Fruit fly (Drosophila melanogaster) whole organism, embryonic: ENCODE results near the gene Syt14.

Experiments used
- CG10209 ChIP-seq: fragments of 200-800 bp; sonication (Bioruptor generic); optimal IDR thresholded peaks from 3 replicates; lab custom pipeline; 2017; ENCODE audit warnings: missing biosample characterization, mild to moderate bottlenecking, missing genetic modification characterization, missing genetic modification reagents
- CG11085 ChIP-seq: fragments of 200-800 bp; sonication (Bioruptor generic); IDR thresholded peaks from 2 replicates; pipeline ENCODE4 v1.3.6; 2022; ENCODE audit warnings: missing biosample characterization, missing genetic modification characterization
- CG13296 ChIP-seq: fragments of 200-800 bp; sonication (Bioruptor generic); optimal IDR thresholded peaks from 3 replicates; lab custom pipeline; 2018; ENCODE audit warnings: missing biosample characterization, mild to moderate bottlenecking, missing genetic modification characterization
- CG13424 ChIP-seq: fragments of 200-800 bp; sonication (Bioruptor generic); optimal IDR thresholded peaks from 2 replicates; lab custom pipeline; 2019; ENCODE audit warnings: missing biosample characterization, mild to moderate bottlenecking, missing genetic modification characterization, moderate library complexity
- CG13775 ChIP-seq: fragments of 200-800 bp; sonication (Bioruptor generic); optimal IDR thresholded peaks from 3 replicates; lab custom pipeline; 2017; ENCODE audit warnings: missing biosample characterization, mild to moderate bottlenecking, missing genetic modification characterization
- CG14710 ChIP-seq: fragments of 200-800 bp; sonication (Bioruptor generic); optimal IDR thresholded peaks from 3 replicates; lab custom pipeline; 2019; ENCODE audit warnings: missing biosample characterization, mild to moderate bottlenecking, missing genetic modification characterization, moderate library complexity
- CG15601 ChIP-seq: fragments of 200-800 bp; sonication (Bioruptor generic); optimal IDR thresholded peaks from 3 replicates; lab custom pipeline; 2019; ENCODE audit warnings: missing biosample characterization, mild to moderate bottlenecking, missing genetic modification characterization, moderate library complexity
- CG16779 ChIP-seq: fragments of 200-800 bp; sonication (Bioruptor generic); IDR thresholded peaks from 2 replicates; pipeline ENCODE4 v1.3.6; 2022; ENCODE audit warnings: missing biosample characterization, missing genetic modification characterization
- CG16815 ChIP-seq: fragments of 200-800 bp; sonication (Bioruptor generic); optimal IDR thresholded peaks from 3 replicates; lab custom pipeline; 2017; ENCODE audit warnings: missing biosample characterization, mild to moderate bottlenecking, missing genetic modification characterization
- CG17612 ChIP-seq: fragments of 200-800 bp; sonication (Bioruptor generic); IDR thresholded peaks from 2 replicates; pipeline ENCODE4 v1.3.6; 2022; ENCODE audit warnings: missing biosample characterization, missing genetic modification characterization
- CG2116 ChIP-seq: fragments of 200-800 bp; sonication (Bioruptor generic); optimal IDR thresholded peaks from 3 replicates; lab custom pipeline; 2018; ENCODE audit warnings: missing biosample characterization, mild to moderate bottlenecking, missing genetic modification characterization
- CG2678 ChIP-seq: fragments of 200-800 bp; sonication (Bioruptor generic); optimal IDR thresholded peaks from 3 replicates; lab custom pipeline; 2019; ENCODE audit warnings: missing biosample characterization, mild to moderate bottlenecking, missing genetic modification characterization, moderate library complexity
- CG2712 ChIP-seq: fragments of 200-800 bp; optimal IDR thresholded peaks from 3 replicates; lab custom pipeline; 2019; ENCODE audit warnings: missing biosample characterization, mild to moderate bottlenecking, missing genetic modification characterization, moderate library complexity
- CG30403 ChIP-seq: fragments of 200-800 bp; sonication (Bioruptor generic); optimal IDR thresholded peaks from 3 replicates; lab custom pipeline; 2016; ENCODE audit warnings: missing biosample characterization, missing genetic modification characterization
- CG34224 ChIP-seq: fragments of 200-800 bp; sonication (Bioruptor generic); IDR thresholded peaks from 3 replicates; pipeline ENCODE4 v1.3.6; 2022; ENCODE audit warnings: missing biosample characterization, missing genetic modification characterization; ENCODE audit not compliant: partially characterized antibody
- CG4617 ChIP-seq: fragments of 200-800 bp; sonication (Bioruptor generic); optimal IDR thresholded peaks from 3 replicates; lab custom pipeline; 2016; ENCODE audit warnings: missing biosample characterization, missing genetic modification characterization, borderline replicate concordance
- CG7556 ChIP-seq: fragments of 200-800 bp; sonication (Bioruptor generic); optimal IDR thresholded peaks from 2 replicates; lab custom pipeline; 2017; ENCODE audit warnings: missing biosample characterization, mild to moderate bottlenecking, missing genetic modification characterization
- CG8388 ChIP-seq: fragments of 200-800 bp; sonication (Bioruptor generic); optimal IDR thresholded peaks from 2 replicates; lab custom pipeline; 2019; ENCODE audit warnings: missing biosample characterization, mild to moderate bottlenecking, missing genetic modification characterization, moderate library complexity
- D19A ChIP-seq: fragments of 200-800 bp; optimal IDR thresholded peaks from 3 replicates; lab custom pipeline; 2019; ENCODE audit warnings: missing biosample characterization, mild to moderate bottlenecking, missing genetic modification characterization, moderate library complexity
- Fer1 ChIP-seq: fragments of 200-800 bp; sonication (Bioruptor generic); optimal IDR thresholded peaks from 2 replicates; lab custom pipeline; 2017; ENCODE audit warnings: missing biosample characterization, mild to moderate bottlenecking, missing genetic modification characterization
- HmgZ ChIP-seq: fragments of 200-800 bp; sonication (Bioruptor generic); optimal IDR thresholded peaks from 2 replicates; lab custom pipeline; 2018; ENCODE audit warnings: missing biosample characterization, mild to moderate bottlenecking, missing genetic modification characterization
- Hmr ChIP-seq: fragments of 200-800 bp; sonication (Bioruptor generic); optimal IDR thresholded peaks from 3 replicates; lab custom pipeline; 2017; ENCODE audit warnings: mild to moderate bottlenecking, missing biosample characterization, missing genetic modification reagents, missing genetic modification characterization
- Hr3 ChIP-seq: fragments of 200-800 bp; sonication (Bioruptor generic); optimal IDR thresholded peaks from 3 replicates; lab custom pipeline; 2016; ENCODE audit warnings: missing biosample characterization, missing genetic modification characterization
- MBD-R2 ChIP-seq: fragments of 200-800 bp; sonication (Bioruptor generic); IDR thresholded peaks from 2 replicates; pipeline ENCODE4 v1.3.6; 2022; ENCODE audit warnings: missing biosample characterization, missing genetic modification characterization
- Meics ChIP-seq: fragments of 200-800 bp; sonication (Bioruptor generic); optimal IDR thresholded peaks from 2 replicates; lab custom pipeline; 2017; ENCODE audit warnings: missing biosample characterization, mild to moderate bottlenecking, missing genetic modification characterization
- Nf-YB ChIP-seq: fragments of 200-800 bp; sonication (Bioruptor generic); optimal IDR thresholded peaks from 3 replicates; lab custom pipeline; 2019; ENCODE audit warnings: missing biosample characterization, mild to moderate bottlenecking, missing genetic modification characterization, moderate library complexity
- Pdp1 ChIP-seq, 2 experiments: fragments of 200-800 bp; sonication (Bioruptor generic); optimal IDR thresholded peaks; 3 replicates each; lab custom pipeline; 2016; ENCODE audit warnings: missing biosample characterization in 2 of 2, missing genetic modification characterization in 2 of 2, mild to moderate bottlenecking in 1 of 2, moderate library complexity in 1 of 2
- Sin3A ChIP-seq: fragments of >200 bp; optimal IDR thresholded peaks from 2 replicates; lab custom pipeline; 2018
- YL-1 ChIP-seq: fragments of 200-800 bp; sonication (Bioruptor generic); optimal IDR thresholded peaks from 3 replicates; lab custom pipeline; 2017; ENCODE audit warnings: missing biosample characterization, mild to moderate bottlenecking, missing genetic modification characterization
- al ChIP-seq: fragments of 200-800 bp; sonication (Bioruptor generic); IDR thresholded peaks from 2 replicates; pipeline ENCODE4 v1.3.6; 2022; ENCODE audit warnings: missing biosample characterization, missing genetic modification characterization
- bcd ChIP-seq: fragments of 200-800 bp; sonication (Bioruptor generic); optimal IDR thresholded peaks from 2 replicates; lab custom pipeline; 2017; ENCODE audit warnings: missing biosample characterization, mild to moderate bottlenecking, missing genetic modification characterization
- dmrt99B ChIP-seq: fragments of 200-800 bp; sonication (Bioruptor generic); optimal IDR thresholded peaks from 2 replicates; lab custom pipeline; 2018; ENCODE audit warnings: missing biosample characterization, mild to moderate bottlenecking, missing genetic modification characterization, moderate library complexity
- dpn ChIP-seq, 2 experiments: fragments of 200-800 bp; sonication (Bioruptor generic); optimal IDR thresholded peaks; 3 replicates each; lab custom pipeline; 2016; ENCODE audit warnings: missing biosample characterization in 2 of 2, missing genetic modification characterization in 2 of 2
- esg ChIP-seq: fragments of 200-800 bp; sonication (Bioruptor generic); conservative IDR thresholded peaks from 2 replicates; pipeline ENCODE4 v1.3.6; 2022; ENCODE audit warnings: missing biosample characterization, missing genetic modification characterization
- fd96Cb ChIP-seq: fragments of 200-800 bp; sonication (Bioruptor generic); optimal IDR thresholded peaks from 2 replicates; lab custom pipeline; 2018; ENCODE audit warnings: missing biosample characterization, mild to moderate bottlenecking, missing genetic modification characterization, moderate library complexity
- fru ChIP-seq: fragments of >200 bp; optimal IDR thresholded peaks from 2 replicates; lab custom pipeline; 2017
- gfzf ChIP-seq: fragments of 200-800 bp; sonication (Bioruptor generic); optimal IDR thresholded peaks from 2 replicates; lab custom pipeline; 2016; ENCODE audit warnings: missing biosample characterization, mild to moderate bottlenecking, missing genetic modification characterization, moderate library complexity
- lola ChIP-seq, 3 experiments: fragments of >200 bp in 2 of 3; fragments of 200-800 bp in 1 of 3; sonication (Bioruptor generic) in 1 of 3; optimal IDR thresholded peaks; 2 replicates each; lab custom pipeline; 2017 to 2019; ENCODE audit warnings: missing biosample characterization in 3 of 3, missing genetic modification characterization in 3 of 3, mild to moderate bottlenecking in 1 of 3, moderate library complexity in 1 of 3
- nmo ChIP-seq: fragments of 200-800 bp; sonication (Bioruptor generic); optimal IDR thresholded peaks from 2 replicates; lab custom pipeline; 2018; ENCODE audit warnings: missing biosample characterization, mild to moderate bottlenecking, missing genetic modification characterization, moderate library complexity
- pan ChIP-seq, 4 experiments: fragments of >200 bp in 3 of 4; fragments of 200-800 bp in 1 of 4; sonication (Bioruptor generic) in 1 of 4; optimal IDR thresholded peaks in 3 of 4; IDR thresholded peaks in 1 of 4; 2 replicates each; pipeline versions ENCODE4 v1.3.6 to Lab custom; 2017 to 2022; ENCODE audit warnings: missing biosample characterization in 2 of 4, missing genetic modification characterization in 2 of 4, mixed read lengths in 1 of 4
- pfk ChIP-seq: fragments of 200-800 bp; sonication (Bioruptor generic); optimal IDR thresholded peaks from 2 replicates; lab custom pipeline; 2018; ENCODE audit warnings: missing biosample characterization, mild to moderate bottlenecking, missing genetic modification characterization, moderate library complexity
- prd ChIP-seq, 3 experiments: fragments of >200 bp in 2 of 3; fragments of 200-800 bp in 1 of 3; sonication (Bioruptor generic) in 1 of 3; optimal IDR thresholded peaks in 2 of 3; IDR thresholded peaks in 1 of 3; 2 replicates in 2 of 3; 3 replicates in 1 of 3; pipeline versions ENCODE4 v1.3.6 to Lab custom; 2017 to 2022; ENCODE audit warnings: missing biosample characterization in 1 of 3, missing genetic modification characterization in 1 of 3
- row ChIP-seq: fragments of 200-800 bp; sonication (Bioruptor generic); IDR thresholded peaks from 3 replicates; pipeline ENCODE4 v1.3.6; 2022; ENCODE audit warnings: missing biosample characterization, missing genetic modification characterization
- run ChIP-seq: fragments of 200-800 bp; sonication (Bioruptor generic); optimal IDR thresholded peaks from 3 replicates; lab custom pipeline; 2018; ENCODE audit warnings: missing biosample characterization, mild to moderate bottlenecking, missing genetic modification characterization
- scrt ChIP-seq: fragments of 200-800 bp; sonication (Bioruptor generic); optimal IDR thresholded peaks from 2 replicates; lab custom pipeline; 2018; ENCODE audit warnings: missing biosample characterization, mild to moderate bottlenecking, missing genetic modification characterization, moderate library complexity
- ssp ChIP-seq: fragments of 200-800 bp; sonication (Bioruptor generic); IDR thresholded peaks from 2 replicates; pipeline ENCODE4 v1.3.6; 2022; ENCODE audit warnings: missing biosample characterization, missing genetic modification characterization
- wor ChIP-seq: fragments of 200-800 bp; sonication (Bioruptor generic); IDR thresholded peaks from 2 replicates; pipeline ENCODE4 v1.3.6; 2022; ENCODE audit warnings: missing biosample characterization, missing genetic modification characterization

Gene Syt14

DNA sequence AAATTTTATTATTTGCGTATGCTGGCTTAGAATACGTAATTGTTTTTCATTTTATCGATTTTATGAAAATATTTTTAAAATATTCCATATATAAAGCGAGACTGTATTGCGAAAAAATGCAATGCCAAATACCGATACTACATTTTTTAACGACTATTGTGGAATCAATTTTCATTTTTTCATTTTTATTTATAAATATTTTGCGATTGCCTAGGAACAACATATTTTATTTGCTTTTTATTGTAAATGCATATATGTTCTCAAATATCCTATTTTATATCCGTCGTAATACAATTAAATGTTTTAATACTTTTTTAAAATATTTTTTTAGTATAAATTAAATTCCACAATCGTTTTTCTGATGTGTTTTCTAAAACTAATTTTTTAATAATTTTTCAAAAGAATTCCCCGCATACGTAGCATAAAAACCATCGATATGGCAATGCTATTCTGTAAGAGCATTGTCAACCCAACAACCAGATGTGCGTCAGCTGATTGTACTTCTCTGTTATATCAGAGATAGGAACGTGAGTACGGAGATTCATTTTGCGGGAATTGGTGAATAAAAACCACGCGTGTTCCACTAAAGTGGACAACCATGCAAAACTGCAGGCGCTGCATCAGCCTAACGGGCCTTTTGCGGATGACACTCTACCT lies 7.7 kb downstream of the Syt14 start, which contains the start of gene Suv3 (continued):
- peak; percentile 44 for TF ChIP-seq CG14710 (tag; lab: Kevin White, UChicago)
- peak; percentile 29; the same call in 1 of the 2 replicates for TF ChIP-seq al (GFP tag; lab: Robert Waterston, UW)
- TF ChIP-seq CG11085 = no peak
- TF ChIP-seq CG13296 (GFP tag; lab: Kevin White, UChicago) = peak; percentile 13
- no peak for TF ChIP-seq run (tag; lab: Kevin White, UChicago)
- no peak for TF ChIP-seq Hmr
- peak; percentile 48 for TF ChIP-seq CG8388
- peak; percentile 48 for TF ChIP-seq D19A (tag; lab: Kevin White, UChicago)
- peak; percentile 22 for TF ChIP-seq CG16815
- TF ChIP-seq esg = peak; percentile 30; the same call in 1 of the 2 replicates
- peak in 1 of 3 experiments; percentile 55 for TF ChIP-seq lola (GFP tag; optimal IDR thresholded peaks at IDR 0.05; lab: Kevin White, UChicago)
- TF ChIP-seq CG2678 (tag; lab: Kevin White, UChicago) = peak; percentile 70
- peak; percentile 23 for TF ChIP-seq HmgZ (tag; lab: Kevin White, UChicago)
- peak; percentile 14 for TF ChIP-seq Sin3A (lab: Kevin White, UChicago)
- TF ChIP-seq CG17612 (GFP tag; lab: Robert Waterston, UW) = no peak
- peak; percentile 8 for TF ChIP-seq Nf-YB
- no peak for TF ChIP-seq gfzf
- TF ChIP-seq dpn (GFP tag; optimal IDR thresholded peaks at IDR 0.05; lab: Kevin White, UChicago) = peak in 1 of 2 experiments; percentile 13
- TF ChIP-seq Pdp1 (GFP tag; optimal IDR thresholded peaks at IDR 0.05; lab: Kevin White, UChicago) = peak in 1 of 2 experiments; percentile 98
- no peak for TF ChIP-seq Fer1 (GFP tag; lab: Kevin White, UChicago)
- no peak for TF ChIP-seq fru (lab: Kevin White, UChicago)
- TF ChIP-seq ssp (GFP tag; lab: Robert Waterston, UW) = 0 out of 2 replicates have a peak, but pooled peaks have one; percentile 39
- TF ChIP-seq CG4617 (GFP tag; lab: Kevin White, UChicago) = peak; percentile 16
- TF ChIP-seq Hr3 (GFP tag; lab: Kevin White, UChicago) = peak; percentile 52
- peak; percentile 30 for TF ChIP-seq bcd (GFP tag; lab: Kevin White, UChicago)
- no peak for TF ChIP-seq prd (optimal IDR thresholded peaks at IDR 0.05; lab: Kevin White, UChicago)
- peak; percentile 49; the same call in 1 of the 3 replicates for TF ChIP-seq prd (GFP tag; IDR thresholded peaks at IDR 0.05; lab: Robert Waterston, UW)
- TF ChIP-seq CG13775 (GFP tag; lab: Kevin White, UChicago) = peak; percentile 73
- TF ChIP-seq pfk (GFP tag; lab: Kevin White, UChicago) = peak; percentile 17
- peak; percentile 17 for TF ChIP-seq CG10209 (GFP tag; lab: Kevin White, UChicago)
- TF ChIP-seq CG2712 (tag; lab: Kevin White, UChicago) = peak; percentile 60
- no peak for TF ChIP-seq wor (GFP tag; lab: Robert Waterston, UW)
- TF ChIP-seq CG2116 (GFP tag; lab: Kevin White, UChicago) = peak; percentile 15
- TF ChIP-seq MBD-R2 (GFP tag; lab: Robert Waterston, UW) = peak; percentile 79
- peak; percentile 8 for TF ChIP-seq CG15601 (tag; lab: Kevin White, UChicago)
- TF ChIP-seq nmo (GFP tag; lab: Kevin White, UChicago) = peak; percentile 60
- peak; percentile 47 for TF ChIP-seq Meics
- TF ChIP-seq CG34224 (GFP tag; lab: Robert Waterston, UW) = peak; percentile 38; the same call in 2 of the 3 replicates
- TF ChIP-seq CG13424 (tag; lab: Kevin White, UChicago) = peak; percentile 59
- peak; percentile 28 for TF ChIP-seq CG30403 (GFP tag; lab: Kevin White, UChicago)
- peak; percentile 26 for TF ChIP-seq CG7556 (GFP tag; lab: Kevin White, UChicago)
- TF ChIP-seq YL-1 (GFP tag; lab: Kevin White, UChicago) = peak; percentile 47
- TF ChIP-seq scrt (GFP tag; lab: Kevin White, UChicago) = no peak
- TF ChIP-seq fd96Cb = peak; percentile 22
- TF ChIP-seq pan (optimal IDR thresholded peaks at IDR 0.05; lab: Kevin White, UChicago) = no peak
- TF ChIP-seq pan (GFP tag; optimal IDR thresholded peaks at IDR 0.05 in 1 of 2, IDR thresholded peaks at IDR 0.05 in 1 of 2) = peak in 1 of 2 experiments; percentile 36
- peak; percentile 50 for TF ChIP-seq row (GFP tag; lab: Robert Waterston, UW)
- no peak for TF ChIP-seq dmrt99B (tag; lab: Kevin White, UChicago)
- no peak for TF ChIP-seq CG16779
